Worm (Caenorhabditis elegans) whole organism, young adult: ENCODE data around the gene srp-2.

Experiments
- ama-1 ChIP-seq, 3 experiments: fragments of 150-350 bp in 1 of 3; sonication (generic microtip) in 2 of 3; optimal IDR thresholded peaks; 2 replicates each; lab custom pipeline; 2014 to 2018; ENCODE audit warnings: missing biosample characterization in 2 of 3, missing genetic modification characterization in 2 of 3, missing genetic modification reagents in 2 of 3
- bed-1 ChIP-seq: fragments of 200-800 bp; sonication (Bioruptor generic); IDR thresholded peaks from 2 replicates; pipeline ENCODE4 v1.3.6; 2022; ENCODE audit warnings: missing genetic modification reagents, missing genetic modification characterization, missing compliant biosample characterization
- dpl-1 ChIP-seq: fragments of 150-350 bp; optimal IDR thresholded peaks from 2 replicates; lab custom pipeline; 2014; ENCODE audit warnings: missing biosample characterization, missing genetic modification reagents, missing genetic modification characterization
- efl-1 ChIP-seq: fragments of 150-350 bp; optimal IDR thresholded peaks from 2 replicates; lab custom pipeline; 2014; ENCODE audit warnings: missing biosample characterization, missing genetic modification reagents, missing genetic modification characterization
- fkh-3 ChIP-seq: sonication (generic microtip); optimal IDR thresholded peaks from 2 replicates; lab custom pipeline; 2016; ENCODE audit warnings: mild to moderate bottlenecking, missing genetic modification characterization, missing compliant biosample characterization
- hmg-1.2 ChIP-seq: fragments of 200-800 bp; sonication (Bioruptor generic); IDR thresholded peaks from 2 replicates; pipeline ENCODE4 v1.3.6; 2022; ENCODE audit warnings: missing genetic modification reagents, missing genetic modification characterization, missing compliant biosample characterization
- nhr-90 ChIP-seq: sonication (generic microtip); optimal IDR thresholded peaks from 2 replicates; lab custom pipeline; 2016; ENCODE audit warnings: missing genotype, mild to moderate bottlenecking, missing genetic modification characterization, missing compliant biosample characterization
- rec-8 ChIP-seq, 2 experiments: sonication (generic microtip); optimal IDR thresholded peaks; 2 replicates each; lab custom pipeline; 2016; ENCODE audit warnings: mild to moderate bottlenecking in 2 of 2, missing genetic modification characterization in 2 of 2, missing genetic modification reagents in 2 of 2, missing genotype in 2 of 2, missing biosample characterization in 1 of 2, missing compliant biosample characterization in 1 of 2, moderate library complexity in 1 of 2
- zfh-2 ChIP-seq: fragments of 200-800 bp; sonication (Bioruptor generic); conservative IDR thresholded peaks from 2 replicates; pipeline ENCODE4 v1.3.6; 2022; ENCODE audit warnings: missing genetic modification reagents, missing genetic modification characterization, missing compliant biosample characterization
- ztf-26 ChIP-seq: sonication (generic microtip); optimal IDR thresholded peaks from 2 replicates; lab custom pipeline; 2017; ENCODE audit warnings: missing genetic modification characterization, missing compliant biosample characterization

ce11 chrV:738770-739169 lies 23.7 kb upstream of the srp-2 start, which contains the start of gene srj-24:
- TF ChIP-seq fkh-3 (tag; lab: Kevin White, UChicago) = no peak
- no peak for TF ChIP-seq ama-1 (optimal IDR thresholded peaks at IDR 0.05; lab: Kevin White, UChicago)
- no peak for TF ChIP-seq ama-1 (GFP tag; optimal IDR thresholded peaks at IDR 0.05; lab: Kevin White, UChicago)
- TF ChIP-seq ztf-26 (tag; lab: Kevin White, UChicago) = no peak
- no peak for TF ChIP-seq rec-8 (tag; optimal IDR thresholded peaks at IDR 0.05; lab: Kevin White, UChicago)
- TF ChIP-seq bed-1 (GFP tag; lab: Robert Waterston, UW) = no peak
- TF ChIP-seq dpl-1 (GFP tag; lab: Kevin White, UChicago) = no peak
- no peak for TF ChIP-seq hmg-1.2 (GFP tag; lab: Robert Waterston, UW)
- TF ChIP-seq efl-1 (GFP tag; lab: Kevin White, UChicago) = no peak
- TF ChIP-seq nhr-90 (tag; lab: Kevin White, UChicago) = no peak
- TF ChIP-seq zfh-2 (GFP tag; lab: Robert Waterston, UW) = no peak
